Worm (Caenorhabditis elegans) whole organism, L3 larva: ENCODE measurements around the gene spe-45.
A peak's percentile ranks its signal among the peaks of the same experiment; 100 is the strongest.

Experiments
- R02D3.7 ChIP-seq: fragments of 150-350 bp; optimal IDR thresholded peaks from 2 replicates; lab custom pipeline; 2014; ENCODE audit warnings: missing biosample characterization, missing genetic modification characterization
- aly-2 ChIP-seq: fragments of 150-350 bp; optimal IDR thresholded peaks from 2 replicates; lab custom pipeline; 2014; ENCODE audit warnings: missing biosample characterization, missing genetic modification characterization
- ama-1 ChIP-seq: fragments of 150-350 bp; optimal IDR thresholded peaks from 2 replicates; lab custom pipeline; 2018
- ceh-16 ChIP-seq: sonication (generic microtip); optimal IDR thresholded peaks from 2 replicates; lab custom pipeline; 2017; ENCODE audit warnings: missing biosample characterization, missing genetic modification characterization
- ceh-28 ChIP-seq: fragments of 150-350 bp; optimal IDR thresholded peaks from 2 replicates; lab custom pipeline; 2014; ENCODE audit warnings: missing biosample characterization, missing genetic modification reagents, missing genetic modification characterization
- daf-12 ChIP-seq: fragments of 150-350 bp; optimal IDR thresholded peaks from 2 replicates; lab custom pipeline; 2014; ENCODE audit warnings: missing biosample characterization, missing genetic modification reagents, missing genetic modification characterization
- egl-27 ChIP-seq: sonication (generic microtip); optimal IDR thresholded peaks from 4 replicates; lab custom pipeline; 2017; ENCODE audit warnings: missing biosample characterization, missing genetic modification reagents, missing genetic modification characterization
- elt-1 ChIP-seq: fragments of 150-350 bp; optimal IDR thresholded peaks from 2 replicates; lab custom pipeline; 2014; ENCODE audit warnings: missing biosample characterization, missing genetic modification characterization
- elt-2 ChIP-seq: sonication (generic microtip); optimal IDR thresholded peaks from 2 replicates; lab custom pipeline; 2016; ENCODE audit warnings: missing genetic modification reagents, mild to moderate bottlenecking, missing genetic modification characterization, missing compliant biosample characterization
- elt-3 ChIP-seq, 3 experiments: fragments of 150-350 bp in 1 of 3; sonication (generic microtip) in 2 of 3; optimal IDR thresholded peaks; 2 replicates in 2 of 3; 4 replicates in 1 of 3; lab custom pipeline; 2014 to 2017; ENCODE audit warnings: missing biosample characterization in 3 of 3, missing genetic modification characterization in 3 of 3
- fkh-10 ChIP-seq: sonication (generic microtip); optimal IDR thresholded peaks from 2 replicates; lab custom pipeline; 2017; ENCODE audit warnings: missing biosample characterization, missing genetic modification reagents, missing genetic modification characterization
- fkh-2 ChIP-seq: fragments of 150-350 bp; optimal IDR thresholded peaks from 2 replicates; lab custom pipeline; 2014; ENCODE audit warnings: missing biosample characterization, missing genetic modification reagents, missing genetic modification characterization
- hmg-11 ChIP-seq: sonication (generic microtip); optimal IDR thresholded peaks from 2 replicates; lab custom pipeline; 2016; ENCODE audit warnings: missing genetic modification characterization, missing compliant biosample characterization
- jun-1 ChIP-seq: fragments of 150-350 bp; optimal IDR thresholded peaks from 2 replicates; lab custom pipeline; 2014; ENCODE audit warnings: missing biosample characterization, missing genetic modification reagents, missing genetic modification characterization
- lin-39 ChIP-seq: fragments of 150-350 bp; optimal IDR thresholded peaks from 2 replicates; lab custom pipeline; 2018; ENCODE audit warnings: missing biosample characterization, missing genetic modification reagents, missing genetic modification characterization
- lsy-12 ChIP-seq: sonication (generic microtip); optimal IDR thresholded peaks from 2 replicates; lab custom pipeline; 2016; ENCODE audit warnings: mild to moderate bottlenecking, missing genetic modification characterization, missing compliant biosample characterization
- nhr-12 ChIP-seq: fragments of 150-350 bp; optimal IDR thresholded peaks from 2 replicates; lab custom pipeline; 2014; ENCODE audit warnings: missing biosample characterization, missing genetic modification characterization
- nhr-237 ChIP-seq: fragments of 150-350 bp; optimal IDR thresholded peaks from 2 replicates; lab custom pipeline; 2014; ENCODE audit warnings: missing biosample characterization, missing genetic modification characterization
- nhr-25 ChIP-seq: sonication (generic microtip); optimal IDR thresholded peaks from 2 replicates; lab custom pipeline; 2017; ENCODE audit warnings: missing biosample characterization, missing genetic modification characterization
- nhr-43 ChIP-seq: sonication (generic microtip); optimal IDR thresholded peaks from 2 replicates; lab custom pipeline; 2016; ENCODE audit warnings: mild to moderate bottlenecking, missing genetic modification characterization, missing compliant biosample characterization; ENCODE audit not compliant: poor library complexity, severe bottlenecking
- nhr-67 ChIP-seq: fragments of 150-350 bp; optimal IDR thresholded peaks from 2 replicates; lab custom pipeline; 2014; ENCODE audit warnings: missing biosample characterization, missing genetic modification characterization
- nhr-76 ChIP-seq: fragments of 150-350 bp; sonication (generic microtip); optimal IDR thresholded peaks from 5 replicates; lab custom pipeline; 2014; ENCODE audit warnings: missing biosample characterization, missing genetic modification characterization
- nhr-77 ChIP-seq: fragments of 150-350 bp; optimal IDR thresholded peaks from 2 replicates; lab custom pipeline; 2014; ENCODE audit warnings: missing biosample characterization, missing genetic modification characterization
- unc-39 ChIP-seq: sonication (generic microtip); optimal IDR thresholded peaks from 4 replicates; lab custom pipeline; 2017; ENCODE audit warnings: missing biosample characterization, missing genetic modification characterization
- zag-1 ChIP-seq: fragments of 150-350 bp; optimal IDR thresholded peaks from 2 replicates; lab custom pipeline; 2014; ENCODE audit warnings: missing biosample characterization, missing genetic modification characterization
- ztf-11 ChIP-seq: fragments of 150-350 bp; optimal IDR thresholded peaks from 2 replicates; lab custom pipeline; 2014; ENCODE audit warnings: missing biosample characterization, missing genetic modification characterization

The spe-45 gene

DNA sequence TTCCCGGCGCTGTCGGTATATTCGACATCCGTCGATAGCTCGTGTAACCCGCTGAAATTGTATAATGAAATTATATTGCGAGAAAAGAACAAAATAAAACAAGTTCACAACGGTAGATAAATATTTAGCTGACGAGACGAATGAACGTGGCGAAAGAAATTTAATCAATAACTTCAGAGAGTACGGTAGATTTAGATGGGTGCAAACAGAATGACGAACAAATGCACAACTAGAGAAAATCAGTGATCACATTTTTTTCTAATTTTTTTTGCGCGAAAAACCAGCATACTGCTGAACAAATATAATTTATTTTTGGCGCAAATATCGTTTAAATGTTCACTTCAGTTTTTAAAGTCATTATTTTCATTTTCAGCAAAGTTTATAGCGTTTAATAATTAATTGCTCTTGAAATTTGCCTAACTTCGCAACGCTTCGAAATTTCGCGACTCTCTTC is 29.1 kb downstream of the spe-45 start, which contains the start of gene sec-24.2:
TSS of gene sec-24.2 (minus strand) at position 51 of the 454 bp plus-strand sequence.
- TF ChIP-seq lsy-12 (tag; lab: Kevin White, UChicago) (no peak), hmg-11 (no peak)

DNA sequence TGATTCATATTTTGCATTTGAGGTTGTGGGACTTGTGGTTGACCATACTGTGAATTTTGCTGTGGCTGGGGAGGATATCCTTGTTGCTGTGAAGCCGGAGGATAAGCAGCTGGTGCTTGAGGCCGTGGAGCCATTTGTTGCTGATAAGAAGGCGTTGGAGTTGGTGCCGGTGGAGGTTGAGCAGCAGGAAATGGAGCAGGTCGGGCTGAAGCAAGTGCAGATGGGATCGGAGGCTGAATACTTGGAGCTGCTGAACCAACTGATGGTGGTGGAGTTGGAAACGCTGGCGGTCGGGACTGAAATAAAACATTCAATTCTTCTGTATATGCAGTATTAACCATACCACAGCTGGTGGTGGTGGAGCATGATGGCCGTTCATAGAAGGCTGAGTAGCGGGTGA is 29.9 kb downstream of the spe-45 start:
- TF ChIP-seq lin-39 (tag; lab: Kevin White, UChicago) (no peak), nhr-237 (no peak), R02D3.7 (no peak), nhr-77 (tag; lab: Kevin White, UChicago) (no peak)

DNA sequence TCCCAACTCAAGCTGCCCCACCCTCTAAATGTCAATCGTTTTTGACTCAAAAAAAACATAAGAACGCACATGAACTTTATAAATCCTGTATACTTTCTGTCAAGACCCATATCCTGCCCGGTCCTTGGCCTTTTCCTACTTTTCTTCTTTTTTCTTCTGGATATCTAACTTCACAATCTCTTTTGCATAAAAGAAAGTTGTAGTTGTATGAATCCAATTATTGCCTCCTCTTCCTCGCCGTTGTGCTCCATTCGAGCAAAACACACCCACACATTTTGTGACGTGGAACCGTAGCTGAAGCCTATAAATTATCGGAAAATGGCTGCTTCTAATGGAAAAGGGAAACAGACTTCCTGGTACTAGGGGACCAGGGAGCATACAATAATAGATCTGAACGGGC is 39.7 kb downstream of the spe-45 start:
- TF ChIP-seq fkh-10 (GFP tag; lab: Kevin White, UChicago) (peak; percentile 88), nhr-25 (tag; lab: Kevin White, UChicago) (no peak), nhr-43 (tag; lab: Kevin White, UChicago) (no peak)

DNA sequence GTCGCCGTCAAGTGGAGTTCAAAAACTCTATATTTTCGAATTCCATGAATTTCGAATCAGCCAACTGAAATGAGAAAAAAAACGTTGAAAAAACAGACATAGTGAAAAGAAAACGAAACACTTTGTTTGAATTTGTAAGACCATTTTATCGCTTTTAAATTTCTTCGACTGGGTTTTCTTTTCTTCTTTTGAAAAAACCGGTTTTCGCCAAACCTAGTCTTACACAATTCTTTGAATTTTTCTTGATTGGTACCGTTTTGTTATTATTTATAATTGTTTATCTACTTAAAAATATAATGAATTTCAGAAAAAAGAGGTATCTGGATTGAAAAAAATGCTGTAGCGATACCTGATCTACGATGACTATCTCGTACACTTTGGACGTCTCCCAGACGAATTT is 40.3 kb downstream of the spe-45 start, which contains the start of gene best-22:
TSS of gene best-22 (plus strand) at position 301 of the 400 bp plus-strand sequence.
- TF ChIP-seq zag-1 (tag; lab: Kevin White, UChicago) (no peak), nhr-25 (tag; lab: Kevin White, UChicago) (no peak), unc-39 (no peak), elt-1 (no peak), ceh-28 (tag; lab: Kevin White, UChicago) (no peak), elt-2 (tag; lab: Kevin White, UChicago) (no peak), nhr-237 (no peak), nhr-12 (tag; lab: Kevin White, UChicago) (no peak), ceh-16 (tag; lab: Kevin White, UChicago) (no peak), nhr-76 (no peak), ztf-11 (no peak)

DNA sequence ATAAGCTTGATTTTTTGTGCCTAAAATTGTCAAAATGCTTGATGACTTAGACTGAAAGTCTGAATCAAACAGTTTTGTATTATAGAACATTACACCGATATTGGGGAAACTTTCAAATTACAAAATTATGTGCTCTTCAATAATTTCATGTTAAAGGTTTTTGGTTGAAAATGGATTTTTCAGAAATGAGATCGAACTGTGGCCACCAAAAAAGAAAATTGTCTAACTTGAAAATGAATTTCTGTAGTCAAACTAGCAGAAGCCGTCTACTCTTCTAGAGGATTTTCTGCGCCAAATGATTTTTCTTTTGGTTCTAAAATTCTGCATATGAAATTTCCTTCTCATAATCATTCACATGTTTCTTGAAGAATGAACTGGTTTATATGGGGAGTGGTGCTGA is 49.0 kb downstream of the spe-45 start:
- TF ChIP-seq nhr-12 (tag; lab: Kevin White, UChicago) (no peak), aly-2 (tag; lab: Kevin White, UChicago) (no peak), egl-27 (tag; lab: Kevin White, UChicago) (no peak), lsy-12 (tag; lab: Kevin White, UChicago) (no peak), nhr-67 (tag; lab: Kevin White, UChicago) (no peak), daf-12 (tag; lab: Kevin White, UChicago) (no peak), elt-3 (tag; optimal IDR thresholded peaks at IDR 0.05; lab: Kevin White, UChicago) (no peak), jun-1 (tag; lab: Kevin White, UChicago) (no peak), nhr-237 (no peak), ama-1 (no peak), nhr-77 (tag; lab: Kevin White, UChicago) (no peak), fkh-2 (tag; lab: Kevin White, UChicago) (no peak)
